Worm (Caenorhabditis elegans): Measurements from ENCODE around the gene F45F2.11.
A peak's percentile ranks its signal among the peaks of the same experiment; 100 is the strongest.

F45F2.11 gene

ce11 chrV:8516426-8516825 is 4.3 kb downstream of the F45F2.11 start:
- TF ChIP-seq hlh-15 (tag; optimal IDR thresholded peaks at IDR 0.05) = no peak
- TF ChIP-seq sox-4 (tag; optimal IDR thresholded peaks at IDR 0.05) = no peak
- TF ChIP-seq zip-5 (tag; optimal IDR thresholded peaks at IDR 0.05) = no peak
- no peak for TF ChIP-seq ceh-14 (tag; optimal IDR thresholded peaks at IDR 0.05)
- TF ChIP-seq syd-9 (tag; optimal IDR thresholded peaks at IDR 0.05) = no peak
- no peak for TF ChIP-seq pros-1 (tag; optimal IDR thresholded peaks at IDR 0.05)
- TF ChIP-seq ceh-19 (GFP tag; optimal IDR thresholded peaks at IDR 0.05) = no peak
- no peak for TF ChIP-seq ahr-1 (tag; optimal IDR thresholded peaks at IDR 0.05)
- TF ChIP-seq tbx-2 (tag; optimal IDR thresholded peaks at IDR 0.05) = no peak

DNA sequence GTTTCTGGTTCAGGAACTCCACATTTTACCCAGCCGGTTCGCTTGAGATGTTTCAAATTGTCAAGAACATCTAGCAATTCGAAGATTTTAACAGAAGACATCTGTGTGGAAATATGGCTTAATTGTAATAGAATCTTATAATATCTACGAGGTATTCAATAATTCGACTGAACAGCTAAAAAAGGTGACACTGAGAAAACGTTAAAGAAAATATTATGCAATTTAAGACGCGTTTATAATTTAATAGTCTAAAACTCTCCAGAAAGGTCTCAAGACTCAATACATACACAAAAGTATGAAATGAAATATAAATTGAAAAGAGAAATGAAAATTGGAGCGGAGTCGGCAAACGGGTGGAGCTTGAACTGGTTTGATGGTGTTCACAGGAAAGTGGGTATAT is 7.3 kb downstream of the F45F2.11 start, which contains the start of gene F45F2.9:
F45F2.9 (minus strand) TSS at position 101 of the 400 bp plus-strand sequence.
- no peak for TF ChIP-seq ceh-19 (GFP tag; optimal IDR thresholded peaks at IDR 0.05)
- TF ChIP-seq odd-2 (tag; optimal IDR thresholded peaks at IDR 0.05) = no peak
- no peak for TF ChIP-seq ceh-34 (tag; optimal IDR thresholded peaks at IDR 0.05)
- no peak for TF ChIP-seq hlh-13 (GFP tag; optimal IDR thresholded peaks at IDR 0.05)
- TF ChIP-seq rnt-1 (tag; optimal IDR thresholded peaks at IDR 0.05) = no peak
- TF ChIP-seq pqm-1 (tag; optimal IDR thresholded peaks at IDR 0.05) = no peak
- TF ChIP-seq ceh-9 (tag; optimal IDR thresholded peaks at IDR 0.05) = no peak
- no peak for TF ChIP-seq ceh-24 (tag; optimal IDR thresholded peaks at IDR 0.05)
- TF ChIP-seq che-1 (tag; optimal IDR thresholded peaks at IDR 0.05) = no peak
- no peak for TF ChIP-seq fkh-10 (GFP tag; optimal IDR thresholded peaks at IDR 0.05)
- no peak for TF ChIP-seq unc-42 (tag; optimal IDR thresholded peaks at IDR 0.05)

DNA sequence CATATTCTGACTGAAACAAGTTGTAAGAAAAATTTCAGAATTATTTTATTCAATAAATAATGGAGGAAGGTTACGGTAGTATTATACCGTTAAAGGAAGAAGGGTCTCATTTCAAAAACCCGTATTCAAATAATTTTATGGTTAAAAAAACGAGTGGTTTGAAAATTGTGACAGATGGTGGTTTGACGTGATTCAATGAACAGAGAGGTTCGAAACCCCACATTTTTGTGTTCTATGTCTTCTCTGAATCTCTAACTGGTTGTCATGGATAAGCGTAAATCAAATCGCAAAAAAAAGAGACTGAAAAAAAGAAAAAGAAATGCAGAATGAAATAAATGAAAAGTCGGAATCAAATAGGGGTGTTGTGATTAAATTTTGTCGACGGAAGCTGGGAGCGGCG is 13.4 kb downstream of the F45F2.11 start, which contains the start of gene ZK994.6:
ZK994.6 (minus strand) TSS at position 101 of the 400 bp plus-strand sequence.
- TF ChIP-seq ceh-45 (GFP tag; IDR thresholded peaks at IDR 0.05) (no peak), F13H6.1 (tag; optimal IDR thresholded peaks at IDR 0.05) (no peak), sox-4 (tag; optimal IDR thresholded peaks at IDR 0.05) (no peak), lin-11 (tag; optimal IDR thresholded peaks at IDR 0.05) (no peak), ets-4 (tag; optimal IDR thresholded peaks at IDR 0.05) (no peak), ttx-3 (tag; optimal IDR thresholded peaks at IDR 0.05) (no peak), unc-3 (GFP tag; conservative IDR thresholded peaks at IDR 0.05) (no peak), unc-3 (tag; optimal IDR thresholded peaks at IDR 0.05) (no peak), ceh-18 (tag; optimal IDR thresholded peaks at IDR 0.05) (no peak), fax-1 (tag; optimal IDR thresholded peaks at IDR 0.05) (no peak), ceh-19 (GFP tag; optimal IDR thresholded peaks at IDR 0.05) (no peak), npax-4 (tag; optimal IDR thresholded peaks at IDR 0.05) (no peak)

DNA sequence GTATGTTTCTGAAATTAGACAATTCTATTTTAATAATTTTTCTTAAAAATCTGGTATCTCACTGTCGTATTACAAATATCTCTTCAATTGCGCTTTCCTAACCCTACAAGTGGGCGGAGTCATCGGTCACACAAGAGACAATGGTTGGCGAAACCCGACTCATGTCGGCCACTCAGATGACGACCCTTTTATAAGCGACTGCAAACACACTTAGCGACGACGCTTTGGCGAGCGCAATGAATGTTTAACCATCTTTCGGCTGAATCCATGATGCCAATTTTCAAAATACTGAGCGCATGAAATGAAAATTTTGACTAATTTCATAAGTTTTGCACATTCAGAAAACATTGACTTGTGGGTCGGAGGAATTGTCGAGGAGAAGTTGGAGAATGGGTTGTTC is 20.3 kb downstream of the F45F2.11 start:
- TF ChIP-seq pax-1 (tag; optimal IDR thresholded peaks at IDR 0.05) (peak; percentile 18), madf-2 (tag; optimal IDR thresholded peaks at IDR 0.05) (peak; percentile 99), hlh-13 (GFP tag; optimal IDR thresholded peaks at IDR 0.05) (peak; percentile 99), ceh-31 (tag; optimal IDR thresholded peaks at IDR 0.05) (peak; percentile 97), hlh-8 (tag; optimal IDR thresholded peaks at IDR 0.05) (peak; percentile 97), lin-11 (tag; optimal IDR thresholded peaks at IDR 0.05) (peak; percentile 96), sox-4 (tag; optimal IDR thresholded peaks at IDR 0.05) (peak; percentile 100), hlh-15 (tag; optimal IDR thresholded peaks at IDR 0.05) (peak; percentile 99), ahr-1 (tag; optimal IDR thresholded peaks at IDR 0.05) (peak; percentile 98), ttx-3 (tag; optimal IDR thresholded peaks at IDR 0.05) (peak; percentile 98), ets-4 (tag; optimal IDR thresholded peaks at IDR 0.05) (peak; percentile 96), C38D4.7 (GFP tag; optimal IDR thresholded peaks at IDR 0.05) (peak; percentile 97), C08G9.2 (tag; optimal IDR thresholded peaks at IDR 0.05) (peak; percentile 96), fax-1 (tag; optimal IDR thresholded peaks at IDR 0.05) (peak; percentile 98), ama-1 (optimal IDR thresholded peaks at IDR 0.05) (no peak), ceh-48 (tag; optimal IDR thresholded peaks at IDR 0.05) (peak; percentile 99), fkh-6 (tag; optimal IDR thresholded peaks at IDR 0.05) (peak; percentile 98), fkh-10 (GFP tag; optimal IDR thresholded peaks at IDR 0.05) (peak; percentile 95), ceh-9 (tag; optimal IDR thresholded peaks at IDR 0.05) (peak; percentile 99), pha-4 (tag; optimal IDR thresholded peaks at IDR 0.05) (no peak), T23F11.4 (GFP tag; optimal IDR thresholded peaks at IDR 0.05) (peak; percentile 99), pag-3 (tag; optimal IDR thresholded peaks at IDR 0.05; ENCODE audit: borderline replicate concordance) (peak; percentile 98), lim-6 (tag; optimal IDR thresholded peaks at IDR 0.05) (peak; percentile 98), ceh-2 (tag; optimal IDR thresholded peaks at IDR 0.05) (peak; percentile 99), ztf-16 (tag; optimal IDR thresholded peaks at IDR 0.05) (peak; percentile 99), unc-3 (GFP tag; conservative IDR thresholded peaks at IDR 0.05) (peak; percentile 99), unc-3 (tag; optimal IDR thresholded peaks at IDR 0.05) (peak; percentile 98), syd-9 (tag; optimal IDR thresholded peaks at IDR 0.05) (peak; percentile 99), gmeb-2 (tag; optimal IDR thresholded peaks at IDR 0.05) (peak; percentile 100), tbx-2 (tag; optimal IDR thresholded peaks at IDR 0.05) (peak; percentile 98), npax-4 (tag; optimal IDR thresholded peaks at IDR 0.05) (peak; percentile 98), tbx-7 (tag; optimal IDR thresholded peaks at IDR 0.05) (peak; percentile 73), ceh-14 (tag; optimal IDR thresholded peaks at IDR 0.05) (peak; percentile 99)

All from whole organism, late embryonic.